Worm (Caenorhabditis elegans) whole organism, young adult: ENCODE data around the gene mrpl-36.

ENCODE experiments used
- B0261.1 ChIP-seq: sonication (generic microtip); optimal IDR thresholded peaks from 2 replicates; lab custom pipeline; 2016; ENCODE audit warnings: mild to moderate bottlenecking, missing genetic modification characterization, moderate library complexity, missing compliant biosample characterization
- Y53F4B.3 ChIP-seq: fragments of 200-800 bp; sonication (Bioruptor generic); IDR thresholded peaks from 2 replicates; pipeline ENCODE4 v1.3.6; 2022; ENCODE audit warnings: missing genetic modification reagents, missing genetic modification characterization, missing compliant biosample characterization
- lin-35 ChIP-seq, 3 experiments: fragments of 150-350 bp in 2 of 3; sonication (generic microtip) in 1 of 3; optimal IDR thresholded peaks; 2 replicates each; lab custom pipeline; 2014 to 2018; ENCODE audit warnings: missing biosample characterization in 3 of 3, missing genetic modification characterization in 3 of 3, missing genetic modification reagents in 3 of 3
- lin-40 ChIP-seq: sonication (generic microtip); optimal IDR thresholded peaks from 2 replicates; lab custom pipeline; 2016; ENCODE audit warnings: missing genetic modification characterization, mild to moderate bottlenecking, missing compliant biosample characterization, missing genotype, missing genetic modification reagents
- mel-28 ChIP-seq: sonication (generic microtip); optimal IDR thresholded peaks from 2 replicates; lab custom pipeline; 2016; ENCODE audit warnings: borderline replicate concordance, mild to moderate bottlenecking, missing genetic modification characterization, missing compliant biosample characterization
- nhr-179 ChIP-seq: sonication (generic microtip); optimal IDR thresholded peaks from 2 replicates; lab custom pipeline; 2016; ENCODE audit warnings: mild to moderate bottlenecking, missing genetic modification characterization, missing compliant biosample characterization
- nhr-27 ChIP-seq: fragments of 200-800 bp; sonication (Bioruptor generic); optimal IDR thresholded peaks from 2 replicates; lab custom pipeline; 2018; ENCODE audit warnings: mild to moderate bottlenecking, missing genetic modification characterization, moderate library complexity, missing compliant biosample characterization
- pha-4 ChIP-seq: fragments of 150-350 bp; sonication (generic microtip); optimal IDR thresholded peaks from 2 replicates; lab custom pipeline; 2014; ENCODE audit warnings: missing biosample characterization, missing genetic modification reagents, missing genetic modification characterization
- rec-8 ChIP-seq, 2 experiments: sonication (generic microtip); optimal IDR thresholded peaks; 2 replicates each; lab custom pipeline; 2016; ENCODE audit warnings: mild to moderate bottlenecking in 2 of 2, missing genetic modification characterization in 2 of 2, missing genetic modification reagents in 2 of 2, missing genotype in 2 of 2, missing biosample characterization in 1 of 2, missing compliant biosample characterization in 1 of 2, moderate library complexity in 1 of 2

- no peak for TF ChIP-seq pha-4 (tag; lab: Kevin White, UChicago)
- TF ChIP-seq rec-8 (tag; optimal IDR thresholded peaks at IDR 0.05; lab: Kevin White, UChicago): no peak
- TF ChIP-seq lin-35 (GFP tag; optimal IDR thresholded peaks at IDR 0.05; lab: Kevin White, UChicago): no peak
- no peak for TF ChIP-seq mel-28 (tag; lab: Kevin White, UChicago)
- no peak for TF ChIP-seq nhr-27 (tag; lab: Kevin White, UChicago)
- TF ChIP-seq nhr-179 (tag; lab: Kevin White, UChicago): no peak
- TF ChIP-seq Y53F4B.3 (GFP tag; lab: Robert Waterston, UW): no peak
- TF ChIP-seq B0261.1 (tag; lab: Kevin White, UChicago): no peak
- no peak for TF ChIP-seq lin-40 (tag; lab: Kevin White, UChicago)
These were observed 44.9 kb upstream of the mrpl-36 start, which contains the start of gene mam-7 for ce11 chrIII:9892855-9893254.
